Worm (Caenorhabditis elegans) whole organism, L3 larva: ENCODE results near the gene T24A6.20.
"Not testable (repeated sequence)": the region's sequence is repeated elsewhere in the genome, so short reads cannot be mapped to it uniquely, and the experiment has no call there.

Experiments used
- aly-2 ChIP-seq: fragments of 150-350 bp; optimal IDR thresholded peaks from 2 replicates; lab custom pipeline; 2014; ENCODE audit warnings: missing biosample characterization, missing genetic modification characterization
- ceh-16 ChIP-seq: sonication (generic microtip); optimal IDR thresholded peaks from 2 replicates; lab custom pipeline; 2017; ENCODE audit warnings: missing biosample characterization, missing genetic modification characterization
- ceh-9 ChIP-seq: sonication (generic microtip); optimal IDR thresholded peaks from 2 replicates; lab custom pipeline; 2018; ENCODE audit warnings: missing biosample characterization, missing genetic modification characterization
- daf-12 ChIP-seq: fragments of 150-350 bp; optimal IDR thresholded peaks from 2 replicates; lab custom pipeline; 2014; ENCODE audit warnings: missing biosample characterization, missing genetic modification reagents, missing genetic modification characterization
- egl-27 ChIP-seq: sonication (generic microtip); optimal IDR thresholded peaks from 4 replicates; lab custom pipeline; 2017; ENCODE audit warnings: missing biosample characterization, missing genetic modification reagents, missing genetic modification characterization
- egl-5 ChIP-seq: fragments of 150-350 bp; optimal IDR thresholded peaks from 2 replicates; lab custom pipeline; 2017; ENCODE audit warnings: missing biosample characterization, missing genetic modification reagents, missing genetic modification characterization, inconsistent platforms
- elt-1 ChIP-seq: fragments of 150-350 bp; optimal IDR thresholded peaks from 2 replicates; lab custom pipeline; 2014; ENCODE audit warnings: missing biosample characterization, missing genetic modification characterization
- elt-2 ChIP-seq: sonication (generic microtip); optimal IDR thresholded peaks from 2 replicates; lab custom pipeline; 2016; ENCODE audit warnings: missing genetic modification reagents, mild to moderate bottlenecking, missing genetic modification characterization, missing compliant biosample characterization
- lin-39 ChIP-seq: fragments of 150-350 bp; optimal IDR thresholded peaks from 2 replicates; lab custom pipeline; 2018; ENCODE audit warnings: missing biosample characterization, missing genetic modification reagents, missing genetic modification characterization
- lsy-12 ChIP-seq: sonication (generic microtip); optimal IDR thresholded peaks from 2 replicates; lab custom pipeline; 2016; ENCODE audit warnings: mild to moderate bottlenecking, missing genetic modification characterization, missing compliant biosample characterization
- mdl-1 ChIP-seq: fragments of 150-350 bp; optimal IDR thresholded peaks from 2 replicates; lab custom pipeline; 2014; ENCODE audit warnings: missing biosample characterization, missing genetic modification characterization
- nfya-1 ChIP-seq: sonication (generic microtip); optimal IDR thresholded peaks from 2 replicates; lab custom pipeline; 2017; ENCODE audit warnings: missing genetic modification characterization, mild to moderate bottlenecking, missing compliant biosample characterization, antibody characterized with exemption, moderate library complexity; ENCODE audit not compliant: insufficient read depth
- nhr-237 ChIP-seq: fragments of 150-350 bp; optimal IDR thresholded peaks from 2 replicates; lab custom pipeline; 2014; ENCODE audit warnings: missing biosample characterization, missing genetic modification characterization
- nhr-25 ChIP-seq: sonication (generic microtip); optimal IDR thresholded peaks from 2 replicates; lab custom pipeline; 2017; ENCODE audit warnings: missing biosample characterization, missing genetic modification characterization
- nhr-43 ChIP-seq: sonication (generic microtip); optimal IDR thresholded peaks from 2 replicates; lab custom pipeline; 2016; ENCODE audit warnings: mild to moderate bottlenecking, missing genetic modification characterization, missing compliant biosample characterization; ENCODE audit not compliant: poor library complexity, severe bottlenecking
- pha-4 ChIP-seq: fragments of 150-350 bp; optimal IDR thresholded peaks from 2 replicates; lab custom pipeline; 2014; ENCODE audit warnings: missing biosample characterization, missing genetic modification reagents, missing genetic modification characterization
- pqm-1 ChIP-seq: fragments of 150-350 bp; optimal IDR thresholded peaks from 2 replicates; lab custom pipeline; 2017; ENCODE audit warnings: missing biosample characterization, missing genetic modification characterization, inconsistent platforms
- skn-1 ChIP-seq: fragments of 150-350 bp; optimal IDR thresholded peaks from 2 replicates; lab custom pipeline; 2014; ENCODE audit warnings: missing biosample characterization, missing genetic modification characterization
- unc-39 ChIP-seq: sonication (generic microtip); optimal IDR thresholded peaks from 4 replicates; lab custom pipeline; 2017; ENCODE audit warnings: missing biosample characterization, missing genetic modification characterization
- unc-62 ChIP-seq: fragments of 150-350 bp; sonication (generic microtip); optimal IDR thresholded peaks from 4 replicates; lab custom pipeline; 2014; ENCODE audit warnings: missing biosample characterization, missing genetic modification reagents, missing genetic modification characterization
- ztf-4 ChIP-seq: fragments of 150-350 bp; optimal IDR thresholded peaks from 2 replicates; lab custom pipeline; 2014; ENCODE audit warnings: missing biosample characterization, missing genetic modification characterization

T24A6.20 gene

DNA sequence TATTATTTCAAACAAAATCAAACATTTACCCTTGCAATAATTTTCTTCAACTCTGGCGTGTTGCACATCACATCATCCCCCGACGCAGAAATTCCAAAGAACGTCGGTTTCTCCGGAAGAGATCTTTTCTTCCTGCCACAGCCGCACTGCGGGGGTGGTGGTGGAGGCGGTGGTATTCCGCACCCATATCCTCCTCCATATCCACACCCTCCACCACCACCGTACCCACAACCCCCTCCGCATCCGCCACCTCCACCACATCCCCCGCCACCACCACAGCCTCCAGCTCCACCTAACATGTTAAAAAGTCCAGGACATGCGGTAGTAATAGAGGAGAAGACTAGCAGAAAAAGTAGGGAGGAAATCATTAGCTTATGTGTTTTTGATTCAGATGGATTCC lies 1.9 kb downstream of the T24A6.20 start, which contains the start of gene grl-29:
Gene grl-29 (minus strand): TSS at position 368 of the 400 bp plus-strand sequence.
- TF ChIP-seq nhr-237 (tag; lab: Kevin White, UChicago) (no peak), nfya-1 (tag; lab: Kevin White, UChicago) (no peak), nhr-25 (tag; lab: Kevin White, UChicago) (no peak), egl-5 (no peak), ceh-9 (tag; lab: Kevin White, UChicago) (no peak)

DNA sequence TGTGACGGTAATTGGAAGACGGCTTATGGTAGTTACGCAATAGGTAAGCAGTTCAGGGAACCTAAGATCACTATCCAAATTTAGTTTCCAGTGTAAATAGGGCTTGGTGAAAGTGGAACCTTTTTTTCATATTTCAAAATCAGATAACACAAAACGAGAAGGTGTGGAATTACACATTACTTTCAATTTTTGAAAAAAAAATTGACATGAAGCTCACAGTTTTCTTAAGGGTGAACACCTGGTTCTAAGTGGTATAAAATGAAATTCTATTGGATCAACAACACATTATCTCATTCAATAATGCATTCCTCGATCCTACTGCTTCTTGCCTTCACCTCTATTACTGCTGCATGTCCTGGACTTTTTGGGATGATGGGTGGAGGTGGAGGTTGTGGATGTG lies 3.1 kb downstream of the T24A6.20 start, which contains the start of gene grl-30:
Gene grl-30 (plus strand): TSS at position 301 of the 400 bp plus-strand sequence.
- no peak for TF ChIP-seq unc-39 (tag; lab: Kevin White, UChicago)

DNA sequence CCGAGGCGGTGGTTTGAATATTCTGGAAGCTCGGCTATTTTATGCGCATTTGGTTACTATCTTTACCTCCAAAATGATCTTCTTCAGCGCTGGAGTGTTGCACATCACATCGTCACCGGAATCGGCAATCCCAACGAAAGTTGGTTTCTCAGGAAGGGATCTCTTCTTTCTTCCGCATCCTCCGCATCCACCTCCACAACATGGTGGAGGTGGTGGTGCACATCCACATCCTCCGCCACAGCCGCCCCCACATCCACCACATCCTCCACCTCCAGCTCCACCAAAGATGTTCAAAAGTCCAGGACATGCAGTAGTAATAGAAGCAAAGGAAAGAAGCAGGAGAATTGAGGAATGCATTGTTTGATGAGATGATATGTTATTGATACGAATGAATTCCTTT lies 4.5 kb downstream of the T24A6.20 start, which contains the start of gene grl-31:
Gene grl-31 (minus strand): TSS at position 357 of the 400 bp plus-strand sequence.
- TF ChIP-seq pqm-1 (tag; lab: Kevin White, UChicago) (no peak), lsy-12 (tag; lab: Kevin White, UChicago) (no peak), mdl-1 (tag; lab: Kevin White, UChicago) (no peak), nhr-43 (tag; lab: Kevin White, UChicago) (no peak), ceh-16 (tag; lab: Kevin White, UChicago) (no peak), pha-4 (no peak), aly-2 (tag; lab: Kevin White, UChicago) (no peak), egl-27 (tag; lab: Kevin White, UChicago) (no peak)

DNA sequence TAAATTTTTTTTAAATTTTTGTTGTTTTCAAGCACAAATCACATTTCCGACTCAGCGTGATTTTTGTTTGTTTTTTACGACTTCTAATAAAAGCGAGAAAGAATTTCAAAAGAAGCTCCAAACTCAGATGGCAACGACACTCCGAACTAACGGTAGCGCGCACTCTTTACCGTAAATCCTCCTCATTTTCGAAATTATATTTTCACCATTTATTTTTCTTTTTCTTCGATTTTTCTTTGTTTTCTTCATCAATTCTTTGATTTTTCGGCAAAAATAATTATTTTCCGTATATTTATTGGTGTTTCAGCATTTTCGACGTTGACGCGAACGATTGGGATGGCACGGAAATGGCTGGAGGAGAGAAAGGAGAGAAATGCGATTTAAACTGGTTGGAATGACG lies 5.8 kb downstream of the T24A6.20 start, which contains the start of gene T24A6.1:
Gene T24A6.1 (plus strand): TSS at position 301 of the 400 bp plus-strand sequence.
- not testable (repeated sequence) for TF ChIP-seq unc-39, daf-12, skn-1 (tag; lab: Kevin White, UChicago)
- TF ChIP-seq, all 47 proteins: peak for 0; not testable (repeated sequence) for 47

DNA sequence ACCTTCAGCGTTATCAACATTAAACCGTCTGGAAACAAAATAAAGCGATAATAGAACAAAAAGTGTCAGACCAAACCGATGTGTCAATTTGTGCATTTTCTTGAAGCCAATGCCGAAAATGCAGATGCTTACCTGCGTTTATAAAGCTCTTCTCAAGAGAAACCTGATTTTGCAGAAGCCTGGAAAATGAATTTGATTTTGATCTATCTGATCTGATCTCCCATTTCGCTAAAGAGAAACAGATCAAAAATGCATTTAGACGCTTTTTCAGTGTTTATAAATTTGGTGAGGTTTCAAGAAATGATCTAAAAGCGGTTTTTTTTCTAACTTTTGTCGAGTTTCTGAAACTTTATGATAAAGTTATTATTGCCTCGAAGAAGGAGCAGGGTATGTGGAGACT lies 9.9 kb downstream of the T24A6.20 start, which contains the start of gene T24A6.16:
Gene T24A6.16 (minus strand): TSS at position 101 of the 400 bp plus-strand sequence.
- not testable (repeated sequence) for TF ChIP-seq nhr-43, nhr-25, pqm-1 (tag; lab: Kevin White, UChicago)

DNA sequence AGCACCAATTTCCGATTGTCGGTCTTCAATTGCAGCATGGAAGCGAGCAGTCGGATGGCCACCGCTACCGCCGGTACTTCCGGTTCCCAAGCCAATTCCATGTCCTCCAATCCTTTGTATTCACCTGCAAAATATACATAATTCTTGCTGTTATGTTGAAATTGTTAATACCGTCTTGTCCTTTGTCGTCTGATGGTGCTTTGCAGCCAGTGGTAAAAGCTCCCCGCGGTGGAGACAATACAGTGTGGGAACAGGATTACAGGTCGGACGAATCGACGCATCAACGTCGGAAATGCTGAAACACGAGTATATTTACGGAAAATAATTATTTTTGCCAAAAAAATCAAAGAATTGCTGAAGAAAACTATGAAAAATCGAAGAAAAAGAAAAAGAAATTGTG lies 11.4 kb downstream of the T24A6.20 start, which contains the start of gene T24A6.17:
Gene T24A6.17 (minus strand): TSS at position 101 of the 400 bp plus-strand sequence.
- TF ChIP-seq elt-2 (tag; lab: Kevin White, UChicago); lin-39; aly-2 (tag; lab: Kevin White, UChicago): not testable (repeated sequence)

DNA sequence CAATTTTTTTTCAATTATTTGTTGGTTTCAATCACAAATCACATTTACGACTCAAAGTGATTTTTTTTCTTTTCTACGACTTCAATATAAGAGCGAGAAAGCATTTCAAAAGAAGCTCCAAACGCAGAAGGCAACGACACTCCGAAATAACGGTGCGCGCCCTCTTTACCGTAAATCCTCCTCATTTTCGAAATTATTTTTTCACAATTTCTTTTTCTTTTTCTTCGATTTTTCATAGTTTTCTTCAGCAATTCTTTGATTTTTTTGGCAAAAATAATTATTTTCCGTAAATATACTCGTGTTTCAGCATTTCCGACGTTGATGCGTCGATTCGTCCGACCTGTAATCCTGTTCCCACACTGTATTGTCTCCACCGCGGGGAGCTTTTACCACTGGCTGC lies 17.8 kb downstream of the T24A6.20 start, which contains the start of gene F40C5.2:
Gene F40C5.2 (plus strand): TSS at position 301 of the 400 bp plus-strand sequence.
- TF ChIP-seq nhr-43 (tag; lab: Kevin White, UChicago); ztf-4; egl-5: not testable (repeated sequence)

DNA sequence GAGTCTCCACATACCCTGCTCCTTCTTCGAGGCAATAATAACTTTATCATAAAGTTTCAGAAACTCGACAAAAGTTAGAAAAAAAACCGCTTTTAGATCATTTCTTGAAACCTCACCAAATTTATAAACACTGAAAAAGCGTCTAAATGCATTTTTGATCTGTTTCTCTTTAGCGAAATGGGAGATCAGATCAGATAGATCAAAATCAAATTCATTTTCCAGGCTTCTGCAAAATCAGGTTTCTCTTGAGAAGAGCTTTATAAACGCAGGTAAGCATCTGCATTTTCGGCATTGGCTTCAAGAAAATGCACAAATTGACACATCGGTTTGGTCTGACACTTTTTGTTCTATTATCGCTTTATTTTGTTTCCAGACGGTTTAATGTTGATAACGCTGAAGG lies 19.5 kb downstream of the T24A6.20 start, which contains the start of gene F40C5.1:
Gene F40C5.1 (plus strand): TSS at position 301 of the 400 bp plus-strand sequence.
- not testable (repeated sequence) for TF ChIP-seq egl-5; elt-1 (tag; lab: Kevin White, UChicago); lsy-12 (tag; lab: Kevin White, UChicago)

DNA sequence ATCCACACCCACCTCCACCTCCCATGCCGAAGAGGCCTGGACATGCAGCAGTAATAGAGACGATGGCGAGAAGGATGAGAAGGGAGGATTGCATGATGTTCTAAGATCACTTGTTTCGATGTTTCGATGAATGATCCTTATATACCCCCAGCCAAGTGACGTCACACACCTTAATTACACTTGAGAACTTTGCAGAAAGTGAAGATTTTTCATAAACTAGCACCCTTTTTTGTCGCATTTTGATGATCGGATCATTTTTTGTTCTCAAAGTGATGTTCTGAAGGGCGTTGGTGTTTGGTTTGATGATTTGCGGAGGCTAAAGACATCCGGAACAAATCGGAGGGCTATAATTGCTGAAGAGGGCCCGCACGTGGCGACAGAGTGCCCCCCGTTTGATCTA lies 22.8 kb downstream of the T24A6.20 start, which contains the start of gene grl-27:
Gene grl-27 (minus strand): TSS at position 101 of the 400 bp plus-strand sequence.
- TF ChIP-seq unc-62 (no peak), lsy-12 (tag; lab: Kevin White, UChicago) (no peak)
